Fruit fly (Drosophila melanogaster): ENCODE data around the gene mtm.
A peak's percentile ranks its signal among the peaks of the same experiment; 100 is the strongest.

DNA sequence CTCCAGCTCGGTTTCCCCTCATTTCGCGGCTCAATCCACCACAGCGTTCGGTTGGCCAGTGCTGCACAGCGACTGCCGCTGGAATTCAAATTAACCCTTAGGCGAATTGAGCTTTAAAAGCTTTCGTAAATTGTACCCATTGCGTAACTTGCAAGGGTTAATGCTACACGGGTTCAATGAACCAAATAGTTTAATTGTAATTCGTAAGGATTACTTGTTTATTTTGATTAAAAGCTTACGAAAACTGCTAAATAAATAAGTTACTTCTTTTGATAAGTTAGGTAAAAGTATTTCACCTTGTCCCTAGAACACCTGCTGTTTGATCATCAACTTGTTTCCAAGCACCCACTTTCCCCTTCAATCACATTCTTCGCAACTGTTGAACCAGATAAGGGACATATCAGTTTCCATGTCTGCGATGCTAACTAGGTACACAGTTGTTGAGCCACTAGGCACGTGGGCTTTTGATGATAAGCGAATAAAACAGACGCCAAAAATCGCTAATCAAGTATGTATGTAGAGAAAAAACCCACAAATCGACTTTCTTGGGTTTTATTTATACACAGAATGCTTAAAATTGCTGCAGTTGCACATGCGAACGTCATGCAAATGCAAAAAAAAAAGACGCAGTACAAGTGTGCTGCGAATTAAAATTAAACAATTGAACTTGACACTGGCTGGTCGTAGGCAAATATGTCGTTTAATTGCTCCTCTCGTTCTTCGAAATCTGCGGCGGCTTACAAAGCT lies 9.3 kb upstream of the mtm start, which contains the start of gene Pfas:
- no peak for TF ChIP-seq CG13204 (GFP tag; optimal IDR thresholded peaks at IDR 0.05)
- TF ChIP-seq CG32121 (GFP tag; IDR thresholded peaks at IDR 0.05): peak; percentile 61
- TF ChIP-seq Ets98B (GFP tag; IDR thresholded peaks at IDR 0.05): peak; percentile 65
- TF ChIP-seq CG8159 (tag; optimal IDR thresholded peaks at IDR 0.05): peak; percentile 50
- peak; percentile 50 for TF ChIP-seq CG8301 (tag; optimal IDR thresholded peaks at IDR 0.05)
- TF ChIP-seq Snoo (tag; optimal IDR thresholded peaks at IDR 0.05): peak; percentile 46
- no peak for TF ChIP-seq Pif1A (GFP tag; optimal IDR thresholded peaks at IDR 0.05)
- no peak for TF ChIP-seq CG12605 (GFP tag; IDR thresholded peaks at IDR 0.05)
- peak; percentile 96 for TF ChIP-seq EcR (GFP tag; optimal IDR thresholded peaks at IDR 0.05)
